Fruit fly (Drosophila melanogaster) whole organism, wandering third instar larva: ENCODE measurements around the gene CG3726.

Experiments used
- Abd-B ChIP-seq: fragments of >200 bp; optimal IDR thresholded peaks from 2 replicates; lab custom pipeline; 2017; ENCODE audit warnings: missing biosample characterization, missing genetic modification characterization
- CG32264 ChIP-seq: fragments of 200-800 bp; sonication (Bioruptor generic); optimal IDR thresholded peaks from 2 replicates; lab custom pipeline; 2016; ENCODE audit warnings: missing biosample characterization, missing genetic modification characterization
- CG9705 ChIP-seq: fragments of 200-800 bp; sonication (Bioruptor generic); optimal IDR thresholded peaks from 2 replicates; lab custom pipeline; 2018; ENCODE audit warnings: missing biosample characterization, mild to moderate bottlenecking, missing genetic modification characterization
- CrebA ChIP-seq: fragments of 200-800 bp; sonication (Bioruptor generic); optimal IDR thresholded peaks from 2 replicates; lab custom pipeline; 2016; ENCODE audit warnings: missing biosample characterization, mild to moderate bottlenecking, missing genetic modification characterization, borderline replicate concordance
- Dfd ChIP-seq: fragments of >200 bp; optimal IDR thresholded peaks from 2 replicates; lab custom pipeline; 2017; ENCODE audit warnings: missing biosample characterization, missing genetic modification characterization
- Dif ChIP-seq: fragments of 200-275, 200-300 bp; sonication (Bioruptor generic); optimal IDR thresholded peaks from 2 replicates; lab custom pipeline; 2018; ENCODE audit warnings: missing biosample characterization, missing genetic modification characterization; ENCODE audit not compliant: partially characterized antibody
- GATAd ChIP-seq: sonication (Bioruptor generic); optimal IDR thresholded peaks from 2 replicates; lab custom pipeline; 2016; ENCODE audit warnings: missing biosample characterization, missing genetic modification characterization
- HLH106 ChIP-seq: fragments of 200-800 bp; optimal IDR thresholded peaks from 3 replicates; lab custom pipeline; 2019; ENCODE audit warnings: missing biosample characterization, mild to moderate bottlenecking, missing genetic modification characterization, moderate library complexity
- Hnf4 ChIP-seq: fragments of 200-800 bp; sonication (Bioruptor generic); optimal IDR thresholded peaks from 2 replicates; lab custom pipeline; 2016; ENCODE audit warnings: missing biosample characterization, mild to moderate bottlenecking, missing genetic modification characterization
- Hr78 ChIP-seq: fragments of >200 bp; optimal IDR thresholded peaks from 2 replicates; lab custom pipeline; 2017; ENCODE audit warnings: missing biosample characterization, missing genetic modification characterization
- Hr83 ChIP-seq: fragments of 200-300 bp; sonication (Bioruptor generic); optimal IDR thresholded peaks from 2 replicates; lab custom pipeline; 2016; ENCODE audit warnings: missing biosample characterization, mild to moderate bottlenecking, missing genetic modification characterization, moderate library complexity; ENCODE audit not compliant: poor library complexity, severe bottlenecking
- Jra ChIP-seq: sonication (Bioruptor generic); optimal IDR thresholded peaks from 2 replicates; lab custom pipeline; 2016; ENCODE audit warnings: missing biosample characterization, missing genetic modification characterization
- Mio ChIP-seq: sonication (Bioruptor generic); optimal IDR thresholded peaks from 2 replicates; lab custom pipeline; 2016; ENCODE audit warnings: missing biosample characterization, missing genetic modification characterization
- Myc ChIP-seq: fragments of >200 bp; optimal IDR thresholded peaks from 2 replicates; lab custom pipeline; 2017
- N ChIP-seq: fragments of >200 bp; optimal IDR thresholded peaks from 2 replicates; lab custom pipeline; 2018; ENCODE audit warnings: missing biosample characterization, missing external identifiers, missing genetic modification characterization
- OdsH ChIP-seq: fragments of 200-800 bp; sonication (Bioruptor generic); optimal IDR thresholded peaks from 2 replicates; lab custom pipeline; 2016; ENCODE audit warnings: missing biosample characterization, mild to moderate bottlenecking, missing genetic modification characterization
- Rel ChIP-seq, 2 experiments: fragments of 200-800 bp; sonication (Bioruptor generic) in 1 of 2; optimal IDR thresholded peaks; 2 replicates in 1 of 2; 3 replicates in 1 of 2; lab custom pipeline; 2016 to 2019; ENCODE audit warnings: mild to moderate bottlenecking in 2 of 2, missing biosample characterization in 2 of 2, missing genetic modification characterization in 2 of 2, moderate library complexity in 1 of 2
- Sp1 ChIP-seq: fragments of 200-800 bp; sonication (Bioruptor generic); optimal IDR thresholded peaks from 3 replicates; lab custom pipeline; 2019; ENCODE audit warnings: missing biosample characterization, mild to moderate bottlenecking, missing genetic modification characterization, moderate library complexity
- Vsx2 ChIP-seq: fragments of 200-300, 225-300 bp; sonication (Bioruptor generic); optimal IDR thresholded peaks from 2 replicates; lab custom pipeline; 2018; ENCODE audit warnings: missing biosample characterization, missing genetic modification characterization; ENCODE audit not compliant: partially characterized antibody
- br ChIP-seq: fragments of 200-800 bp; sonication (Bioruptor generic); optimal IDR thresholded peaks from 2 replicates; lab custom pipeline; 2016; ENCODE audit warnings: missing biosample characterization, missing genetic modification characterization
- brk ChIP-seq: fragments of 200-800 bp; sonication (Bioruptor generic); optimal IDR thresholded peaks from 2 replicates; lab custom pipeline; 2016; ENCODE audit warnings: missing biosample characterization, mild to moderate bottlenecking, missing genetic modification characterization
- dl ChIP-seq, 2 experiments: fragments of 175-275, 200-275 bp in 1 of 2; fragments of 200-275 bp in 1 of 2; sonication (Bioruptor generic); optimal IDR thresholded peaks; lab custom pipeline; 2018; ENCODE audit warnings: mild to moderate bottlenecking in 2 of 2, missing biosample characterization in 2 of 2, missing genetic modification characterization in 2 of 2, moderate library complexity in 2 of 2; ENCODE audit not compliant: partially characterized antibody in 2 of 2, insufficient read depth in 1 of 2
- dmrt93B ChIP-seq: fragments of 200-800 bp; sonication (Bioruptor generic); optimal IDR thresholded peaks from 2 replicates; lab custom pipeline; 2018; ENCODE audit warnings: missing biosample characterization, mild to moderate bottlenecking, missing genetic modification characterization
- dsf ChIP-seq: sonication (Bioruptor generic); optimal IDR thresholded peaks from 2 replicates; lab custom pipeline; 2016; ENCODE audit warnings: missing biosample characterization, missing genetic modification characterization, borderline replicate concordance
- ey ChIP-seq: fragments of 200-800 bp; sonication (Bioruptor generic); optimal IDR thresholded peaks from 2 replicates; lab custom pipeline; 2016; ENCODE audit warnings: missing biosample characterization, missing genetic modification characterization
- foxo ChIP-seq, 2 experiments: fragments of 200-800 bp; sonication (Bioruptor generic); optimal IDR thresholded peaks; 2 replicates in 1 of 2; 3 replicates in 1 of 2; lab custom pipeline; 2016 to 2017; ENCODE audit warnings: missing biosample characterization in 2 of 2, missing genetic modification characterization in 2 of 2
- fru ChIP-seq: fragments of 200-800 bp; sonication (Bioruptor generic); optimal IDR thresholded peaks from 3 replicates; lab custom pipeline; 2016; ENCODE audit warnings: missing biosample characterization, mild to moderate bottlenecking, missing genetic modification characterization
- h ChIP-seq: fragments of 200-800 bp; sonication (Bioruptor generic); optimal IDR thresholded peaks from 3 replicates; lab custom pipeline; 2016; ENCODE audit warnings: missing biosample characterization, mild to moderate bottlenecking, missing genetic modification characterization
- jim ChIP-seq: fragments of 175-275, 200-325 bp; sonication (Bioruptor generic); optimal IDR thresholded peaks from 2 replicates; lab custom pipeline; 2016; ENCODE audit warnings: missing biosample characterization, mild to moderate bottlenecking, missing genetic modification characterization
- lola ChIP-seq: fragments of >200 bp; optimal IDR thresholded peaks from 2 replicates; lab custom pipeline; 2017; ENCODE audit warnings: missing biosample characterization, missing genetic modification characterization
- pan ChIP-seq: fragments of >200 bp; optimal IDR thresholded peaks from 2 replicates; lab custom pipeline; 2017
- psq ChIP-seq: fragments of 200-800 bp; sonication (Bioruptor generic); optimal IDR thresholded peaks from 3 replicates; lab custom pipeline; 2017; ENCODE audit warnings: missing biosample characterization, mild to moderate bottlenecking, missing genetic modification characterization, moderate library complexity
- rgr ChIP-seq: fragments of 200-800 bp; sonication (Bioruptor generic); optimal IDR thresholded peaks from 3 replicates; lab custom pipeline; 2016; ENCODE audit warnings: missing biosample characterization, mild to moderate bottlenecking, missing genetic modification characterization
- sage ChIP-seq: fragments of 200-800 bp; sonication (Bioruptor generic); optimal IDR thresholded peaks from 2 replicates; lab custom pipeline; 2016; ENCODE audit warnings: missing biosample characterization, mild to moderate bottlenecking, missing genetic modification characterization
- sv ChIP-seq: fragments of 200-800 bp; sonication (Bioruptor generic); optimal IDR thresholded peaks from 3 replicates; lab custom pipeline; 2016; ENCODE audit warnings: missing biosample characterization, missing genetic modification characterization
- tai ChIP-seq: sonication (Bioruptor generic); optimal IDR thresholded peaks from 2 replicates; lab custom pipeline; 2016; ENCODE audit warnings: missing biosample characterization, missing genetic modification characterization
- usp ChIP-seq: fragments of >200 bp; optimal IDR thresholded peaks from 2 replicates; lab custom pipeline; 2017; ENCODE audit warnings: missing biosample characterization, missing genetic modification characterization
- woc ChIP-seq: sonication (Bioruptor generic); optimal IDR thresholded peaks from 2 replicates; lab custom pipeline; 2016; ENCODE audit warnings: missing biosample characterization, mild to moderate bottlenecking, missing genetic modification characterization

CG3726 gene

DNA sequence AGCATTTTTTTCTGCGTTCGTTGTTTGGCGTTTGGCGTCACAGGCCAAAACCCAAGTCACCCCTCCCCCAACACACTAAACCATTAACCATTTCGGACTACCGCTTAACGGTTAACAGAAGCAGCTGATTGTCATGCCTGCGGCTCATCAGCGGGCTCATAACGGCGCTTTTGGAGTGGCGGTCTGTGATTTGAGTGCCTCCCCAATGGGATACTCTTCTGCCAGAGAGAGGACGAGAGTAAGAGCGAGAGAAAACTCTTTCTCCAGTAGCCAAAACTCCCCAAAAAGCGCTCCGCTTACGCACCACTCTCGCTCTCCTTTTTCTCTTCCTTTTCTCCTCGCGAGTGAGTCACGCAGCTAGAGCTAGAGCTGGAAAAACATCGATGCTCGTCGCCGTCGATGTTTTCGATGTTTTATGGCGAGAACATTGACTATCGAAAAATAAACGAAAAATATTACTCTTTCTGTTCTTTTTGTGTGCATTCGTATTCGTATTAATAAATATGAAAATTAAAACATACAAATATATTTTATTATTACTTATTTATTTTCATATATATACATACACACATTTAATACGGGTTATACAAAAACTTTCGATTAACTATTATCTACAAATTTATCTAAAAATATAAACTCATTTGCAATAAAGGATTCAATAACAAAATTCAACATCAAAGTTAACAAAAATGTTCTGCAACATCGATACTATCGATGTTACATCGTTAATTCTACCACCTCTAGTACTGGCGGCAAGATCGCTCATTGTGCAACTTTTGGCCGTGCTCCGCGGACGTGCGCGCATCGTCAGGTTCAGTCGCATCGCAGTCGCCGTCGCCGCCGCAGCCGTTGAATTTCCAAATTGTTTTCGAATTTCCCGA is 48.9 kb downstream of the CG3726 start, which contains the start of gene Grip:
Gene Grip (plus strand): TSS at position 763 of the 881 bp plus-strand sequence.
- TF ChIP-seq pan (lab: Kevin White, UChicago) = no peak
- no peak for TF ChIP-seq GATAd
- TF ChIP-seq Myc (lab: Kevin White, UChicago) = no peak
- TF ChIP-seq Hnf4 (GFP tag; lab: Kevin White, UChicago) = peak; percentile 25
- TF ChIP-seq Hr83 (GFP tag; lab: Kevin White, UChicago) = no peak
- no peak for TF ChIP-seq Rel (GFP tag; optimal IDR thresholded peaks at IDR 0.05; lab: Kevin White, UChicago)
- TF ChIP-seq Rel (tag; optimal IDR thresholded peaks at IDR 0.05; lab: Kevin White, UChicago) = no peak
- no peak for TF ChIP-seq tai (GFP tag; lab: Kevin White, UChicago)
- TF ChIP-seq Dif = peak; percentile 10
- TF ChIP-seq ey = no peak
- peak; percentile 26 for TF ChIP-seq HLH106
- no peak for TF ChIP-seq OdsH (GFP tag; lab: Kevin White, UChicago)
- TF ChIP-seq Sp1 (GFP tag; lab: Kevin White, UChicago) = peak; percentile 28
- TF ChIP-seq rgr (GFP tag; lab: Kevin White, UChicago) = peak; percentile 2
- peak; percentile 5 for TF ChIP-seq fru (GFP tag; lab: Kevin White, UChicago)
- no peak for TF ChIP-seq jim (GFP tag; lab: Kevin White, UChicago)
- no peak for TF ChIP-seq sage (GFP tag; lab: Kevin White, UChicago)
- peak; percentile 5 for TF ChIP-seq h (GFP tag; lab: Kevin White, UChicago)
- no peak for TF ChIP-seq N (GFP tag; lab: Kevin White, UChicago)
- TF ChIP-seq dl (GFP tag; optimal IDR thresholded peaks at IDR 0.05; lab: Kevin White, UChicago; ENCODE audit: insufficient read depth in 1 of 2, partially characterized antibody in 2 of 2) = peak; percentile 53 to 63
- peak; percentile 27 for TF ChIP-seq psq (GFP tag; lab: Kevin White, UChicago)
- no peak for TF ChIP-seq brk (GFP tag; lab: Kevin White, UChicago)
- TF ChIP-seq foxo (GFP tag; optimal IDR thresholded peaks at IDR 0.05; lab: Kevin White, UChicago) = peak in 1 of 2 experiments; percentile 26
- no peak for TF ChIP-seq Hr78 (GFP tag; lab: Kevin White, UChicago)
- TF ChIP-seq br (GFP tag; lab: Kevin White, UChicago) = no peak
- TF ChIP-seq woc = peak; percentile 38
- TF ChIP-seq Mio (GFP tag; lab: Kevin White, UChicago) = no peak
- no peak for TF ChIP-seq usp
- no peak for TF ChIP-seq dsf (GFP tag; lab: Kevin White, UChicago)
- no peak for TF ChIP-seq Vsx2 (GFP tag; lab: Kevin White, UChicago)
- no peak for TF ChIP-seq dmrt93B (GFP tag; lab: Kevin White, UChicago)
- TF ChIP-seq CrebA (GFP tag; lab: Kevin White, UChicago) = no peak
- no peak for TF ChIP-seq Dfd
- peak; percentile 22 for TF ChIP-seq Jra
- no peak for TF ChIP-seq lola
- no peak for TF ChIP-seq CG9705 (GFP tag; lab: Kevin White, UChicago)
- no peak for TF ChIP-seq CG32264 (GFP tag; lab: Kevin White, UChicago)
- no peak for TF ChIP-seq Abd-B (GFP tag; lab: Kevin White, UChicago)
- TF ChIP-seq sv (GFP tag; lab: Kevin White, UChicago) = no peak
- TF ChIP-seq, all 38 proteins: peak for 12

DNA sequence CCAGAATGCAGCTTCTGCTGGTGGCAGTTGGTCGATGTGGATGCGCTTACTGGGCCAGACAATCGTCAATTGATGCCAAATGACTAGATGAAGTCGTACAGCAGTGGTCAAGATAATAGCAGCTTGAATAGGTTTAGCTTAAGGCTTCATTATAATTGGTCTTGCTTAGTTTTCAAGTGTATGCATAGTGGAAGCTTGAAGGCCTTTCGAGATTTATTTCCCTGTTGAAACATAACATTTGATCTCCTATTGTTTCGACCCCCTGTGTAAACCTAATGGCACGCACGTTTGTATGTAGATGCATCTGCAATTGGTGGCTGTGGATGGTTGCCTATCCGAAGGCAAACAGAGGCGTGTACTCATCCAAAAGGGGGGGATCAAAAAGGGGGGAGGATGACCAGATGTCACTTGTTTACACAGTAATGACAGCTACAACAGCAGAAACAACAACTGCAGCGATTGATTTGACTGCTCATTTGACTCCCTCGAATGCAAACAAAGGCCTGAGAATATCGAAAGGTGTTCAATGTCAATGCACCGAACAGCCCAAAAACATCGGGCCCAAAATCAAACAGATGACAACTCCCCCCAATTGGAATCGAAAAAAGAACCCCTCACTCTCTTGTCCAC is 51.3 kb downstream of the CG3726 start:
- TF ChIP-seq foxo (GFP tag; optimal IDR thresholded peaks at IDR 0.05; lab: Kevin White, UChicago) (peak in 1 of 2 experiments; percentile 8), Vsx2 (GFP tag; lab: Kevin White, UChicago) (no peak), br (GFP tag; lab: Kevin White, UChicago) (no peak), Myc (lab: Kevin White, UChicago) (no peak), fru (GFP tag; lab: Kevin White, UChicago) (peak; percentile 26), h (GFP tag; lab: Kevin White, UChicago) (peak; percentile 7)
